Worm (Caenorhabditis elegans) whole organism, midembryonic: Measurements from ENCODE around the gene grd-4.
A peak's percentile ranks its signal among the peaks of the same experiment; 100 is the strongest.
"Not testable (repeated sequence)": the region's sequence is repeated elsewhere in the genome, so short reads cannot be mapped to it uniquely, and the experiment has no call there.

ENCODE experiments used
- T22C8.4 ChIP-seq: fragments of 200-800 bp; sonication (Bioruptor generic); IDR thresholded peaks from 2 replicates; pipeline ENCODE4 v1.3.6; 2022; ENCODE audit warnings: missing genetic modification characterization, missing compliant biosample characterization
- cog-1 ChIP-seq: sonication (generic microtip); optimal IDR thresholded peaks from 2 replicates; lab custom pipeline; 2016; ENCODE audit warnings: missing genetic modification characterization, missing compliant biosample characterization
- flt-1 ChIP-seq: fragments of 200-800 bp; sonication (Bioruptor generic); IDR thresholded peaks from 2 replicates; pipeline ENCODE4 v1.3.6; 2022; ENCODE audit warnings: missing genetic modification characterization, missing compliant biosample characterization
- klf-2 ChIP-seq: fragments of 200-800 bp; sonication (Bioruptor generic); conservative IDR thresholded peaks from 2 replicates; pipeline ENCODE4 v1.3.6; 2022; ENCODE audit warnings: missing genetic modification reagents, missing genetic modification characterization, missing compliant biosample characterization
- med-1 ChIP-seq: sonication (generic microtip); optimal IDR thresholded peaks from 2 replicates; lab custom pipeline; 2017; ENCODE audit warnings: missing genetic modification characterization, mild to moderate bottlenecking, missing compliant biosample characterization, antibody characterized with exemption, missing genetic modification reagents; ENCODE audit not compliant: insufficient read depth
- ref-1 ChIP-seq: fragments of 200-800 bp; sonication (Bioruptor generic); conservative IDR thresholded peaks from 2 replicates; pipeline ENCODE4 v1.3.6; 2022; ENCODE audit warnings: missing genetic modification reagents, missing genetic modification characterization, missing compliant biosample characterization
- tab-1 ChIP-seq: fragments of 200-800 bp; sonication (Bioruptor generic); IDR thresholded peaks from 2 replicates; pipeline ENCODE4 v1.3.6; 2022; ENCODE audit warnings: missing genetic modification characterization, missing compliant biosample characterization
- ztf-23 ChIP-seq: fragments of 200-800 bp; sonication (Bioruptor generic); IDR thresholded peaks from 2 replicates; pipeline ENCODE4 v1.3.6; 2022; ENCODE audit warnings: missing genetic modification reagents, missing genetic modification characterization, missing compliant biosample characterization
- ztf-29 ChIP-seq: fragments of 200-800 bp; sonication (Bioruptor generic); IDR thresholded peaks from 2 replicates; pipeline ENCODE4 v1.3.6; 2022; ENCODE audit warnings: missing genetic modification reagents, missing genetic modification characterization, missing compliant biosample characterization

Gene grd-4

DNA sequence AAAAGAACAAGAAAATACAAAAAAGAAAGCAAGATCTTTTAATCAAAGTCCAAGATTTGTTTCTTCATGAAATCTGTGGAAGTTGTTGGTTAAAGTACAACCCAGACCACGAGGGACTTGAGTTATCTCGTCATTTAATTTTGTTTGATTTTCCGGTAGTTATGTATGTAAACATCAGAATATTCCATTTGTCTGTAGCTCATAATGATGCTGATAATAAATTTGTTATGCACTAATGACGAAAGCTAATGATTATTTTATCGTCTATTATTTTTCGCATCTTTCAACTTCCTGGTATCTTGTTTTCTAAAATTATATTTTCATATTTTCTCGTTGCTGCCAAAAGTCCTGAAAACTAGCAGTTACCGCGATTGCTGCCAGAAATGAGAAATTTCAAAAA lies 22.0 kb downstream of the grd-4 start:
- TF ChIP-seq flt-1 = no peak
- no peak for TF ChIP-seq ztf-23
- TF ChIP-seq cog-1 (tag; lab: Kevin White, UChicago) = no peak

DNA sequence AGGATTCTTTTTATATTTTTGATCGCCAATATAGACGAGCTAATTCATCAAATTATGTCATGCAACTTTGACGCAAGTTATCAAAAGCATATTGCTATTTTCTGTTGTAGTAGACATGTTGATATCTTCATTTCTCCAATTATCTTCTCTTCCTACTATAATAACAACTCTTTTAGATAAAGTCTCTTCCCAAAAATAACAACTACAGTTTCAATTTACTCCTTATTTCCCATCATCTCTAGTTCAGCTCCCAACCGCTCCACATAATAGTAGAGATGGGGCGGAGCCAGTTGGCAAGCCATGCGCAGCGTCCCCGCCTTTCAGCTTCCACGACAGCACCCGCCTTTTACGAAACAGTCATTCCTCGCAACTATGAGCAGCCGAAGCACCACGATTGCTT lies 26.9 kb downstream of the grd-4 start, which contains the start of gene flp-5:
flp-5 (plus strand) TSS at position 301 of the 400 bp plus-strand sequence.
- TF ChIP-seq klf-2 (GFP tag; lab: Robert Waterston, UW) (no peak), tab-1 (GFP tag; lab: Robert Waterston, UW) (no peak)

DNA sequence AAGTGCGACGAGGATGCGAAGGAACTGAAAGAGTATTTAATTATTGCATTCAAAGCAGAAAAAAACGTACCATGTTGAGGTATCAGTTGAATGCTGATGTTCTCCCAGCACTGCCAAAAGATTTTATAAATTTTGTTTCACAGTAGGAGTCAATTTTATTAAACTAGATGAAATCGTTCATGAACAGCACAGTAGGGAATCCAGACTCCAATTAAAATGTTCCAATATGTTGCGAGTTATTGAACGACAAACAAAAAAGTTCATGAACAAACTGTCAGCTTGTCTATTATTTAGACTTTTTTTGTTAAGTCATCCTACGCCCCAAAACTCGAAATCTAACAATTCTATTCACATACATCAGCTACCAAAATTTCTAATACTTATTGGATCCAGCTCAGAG lies 34.0 kb downstream of the grd-4 start, which contains the start of gene nspc-1:
nspc-1 (minus strand) TSS at position 101 of the 400 bp plus-strand sequence.
- not testable (repeated sequence) for TF ChIP-seq T22C8.4 (GFP tag; lab: Robert Waterston, UW); ztf-23; flt-1

DNA sequence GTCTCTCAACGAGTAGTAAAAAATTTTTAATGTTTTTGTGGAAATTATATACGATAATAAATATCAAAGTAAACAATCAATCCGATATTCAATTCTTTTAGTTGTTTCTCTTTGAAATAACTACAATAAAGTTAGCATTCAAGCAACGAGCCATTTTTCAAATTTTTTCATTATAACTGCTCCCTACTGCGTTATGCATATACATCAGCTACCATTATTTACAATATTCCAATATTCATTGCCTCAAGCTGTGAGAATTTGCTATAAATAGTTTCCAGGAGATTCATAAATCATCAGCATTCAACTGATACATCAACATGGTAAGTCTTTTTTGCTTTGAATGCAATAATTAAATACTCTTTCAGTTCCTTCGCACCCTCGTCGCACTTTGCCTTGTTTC lies 35.8 kb downstream of the grd-4 start, which contains the start of gene nspc-3:
nspc-3 (plus strand) TSS at position 301 of the 400 bp plus-strand sequence.
- TF ChIP-seq T22C8.4 (GFP tag; lab: Robert Waterston, UW) (no peak), cog-1 (tag; lab: Kevin White, UChicago) (no peak), med-1 (GFP tag; lab: Kevin White, UChicago) (no peak), flt-1 (no peak), klf-2 (GFP tag; lab: Robert Waterston, UW) (no peak)

DNA sequence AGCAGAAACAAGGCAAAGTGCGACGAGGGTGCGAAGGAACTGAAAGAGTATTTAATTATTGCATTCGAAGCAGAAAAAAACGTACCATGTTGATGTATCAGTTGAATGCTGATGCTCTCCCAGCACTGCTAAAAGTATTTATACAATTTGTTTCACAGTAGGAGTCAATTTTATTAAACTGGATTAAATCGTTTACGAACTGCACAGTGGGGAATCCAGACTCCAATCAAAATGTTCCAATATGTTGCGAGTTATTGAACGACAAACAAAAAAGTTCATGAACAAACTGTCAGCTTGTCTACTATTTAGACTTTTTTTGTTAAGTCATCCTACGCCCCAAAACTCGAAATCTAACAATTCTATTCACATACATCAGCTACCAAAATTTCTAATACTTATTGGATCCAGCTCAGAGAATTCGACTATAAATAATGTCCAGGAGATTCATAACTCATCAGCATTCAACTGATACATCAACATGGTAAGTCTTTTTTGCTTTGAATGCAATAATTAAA lies 37.3 kb downstream of the grd-4 start, which contains the start of the genes nspc-4 and nspc-5:
nspc-4 (minus strand) TSS at position 101 of the 515 bp plus-strand sequence.
nspc-5 (plus strand) TSS at position 465 of the 515 bp plus-strand sequence.
- TF ChIP-seq ztf-29 (GFP tag; lab: Robert Waterston, UW); ref-1 (GFP tag; lab: Robert Waterston, UW); cog-1 (tag; lab: Kevin White, UChicago): not testable (repeated sequence)

DNA sequence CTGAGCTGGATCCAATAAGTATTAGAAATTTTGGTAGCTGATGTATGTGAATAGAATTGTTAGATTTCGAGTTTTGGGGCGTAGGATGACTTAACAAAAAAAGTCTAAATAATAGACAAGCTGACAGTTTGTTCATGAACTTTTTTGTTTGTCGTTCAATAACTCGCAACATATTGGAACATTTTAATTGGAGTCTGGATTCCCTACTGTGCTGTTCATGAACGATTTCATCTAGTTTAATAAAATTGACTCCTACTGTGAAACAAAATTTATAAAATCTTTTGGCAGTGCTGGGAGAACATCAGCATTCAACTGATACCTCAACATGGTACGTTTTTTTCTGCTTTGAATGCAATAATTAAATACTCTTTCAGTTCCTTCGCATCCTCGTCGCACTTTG lies 40.5 kb downstream of the grd-4 start, which contains the start of gene nspc-7:
nspc-7 (plus strand) TSS at position 301 of the 400 bp plus-strand sequence.
- TF ChIP-seq med-1 (GFP tag; lab: Kevin White, UChicago); flt-1; ztf-29 (GFP tag; lab: Robert Waterston, UW): not testable (repeated sequence)

DNA sequence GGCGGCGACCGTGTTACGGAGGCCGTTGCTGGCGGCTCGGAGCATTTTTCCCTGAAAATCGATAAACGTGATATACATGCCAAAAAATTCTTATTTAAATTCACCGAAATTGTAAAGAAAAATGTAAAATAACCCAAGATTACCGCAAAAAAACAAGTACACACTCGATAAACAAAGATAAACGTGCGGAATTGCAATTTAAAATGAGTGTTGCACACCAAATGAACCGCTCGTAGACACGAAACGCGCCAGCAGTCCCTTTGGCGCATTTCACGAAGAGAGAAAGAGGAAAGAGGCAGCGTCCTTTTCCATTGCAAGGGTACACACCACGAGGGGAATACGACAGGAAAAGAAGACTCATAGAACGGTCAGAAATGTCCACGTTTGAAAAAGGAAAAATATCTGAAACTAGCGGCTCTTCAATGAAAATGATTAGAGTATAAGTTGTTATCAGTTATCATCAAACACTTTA lies 45.0 kb downstream of the grd-4 start, which contains the start of gene sdha-1:
sdha-1 (minus strand) TSS at position 51 of the 472 bp plus-strand sequence.
- TF ChIP-seq ztf-23 (no peak), flt-1 (no peak), cog-1 (tag; lab: Kevin White, UChicago) (peak; percentile 10), ztf-29 (GFP tag; lab: Robert Waterston, UW) (no peak), T22C8.4 (GFP tag; lab: Robert Waterston, UW) (no peak)

DNA sequence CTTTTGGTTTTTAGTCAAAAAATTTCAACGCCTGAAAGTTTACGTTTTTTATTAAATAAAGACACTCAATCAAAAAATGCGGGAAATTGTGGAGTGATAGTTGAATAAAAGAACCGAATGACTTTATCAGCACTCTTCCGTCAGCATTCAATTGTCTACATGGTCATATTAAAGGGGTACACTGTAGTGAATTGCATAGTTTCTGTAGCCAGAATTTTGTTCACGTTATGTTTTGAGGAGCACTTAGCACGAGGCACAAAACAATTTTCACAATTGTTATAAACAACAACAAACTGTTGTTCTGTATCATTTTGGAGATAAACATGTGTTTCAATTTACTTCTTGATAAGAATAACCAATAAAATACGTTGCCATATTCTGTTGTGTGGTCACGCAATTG lies 48.0 kb downstream of the grd-4 start, which contains the start of gene D2021.4:
D2021.4 (minus strand) TSS at position 48 of the 400 bp plus-strand sequence.
- TF ChIP-seq klf-2 (GFP tag; lab: Robert Waterston, UW) (no peak), ztf-29 (GFP tag; lab: Robert Waterston, UW) (no peak), cog-1 (tag; lab: Kevin White, UChicago) (no peak), med-1 (GFP tag; lab: Kevin White, UChicago) (no peak), tab-1 (GFP tag; lab: Robert Waterston, UW) (no peak), flt-1 (no peak), T22C8.4 (GFP tag; lab: Robert Waterston, UW) (no peak)

DNA sequence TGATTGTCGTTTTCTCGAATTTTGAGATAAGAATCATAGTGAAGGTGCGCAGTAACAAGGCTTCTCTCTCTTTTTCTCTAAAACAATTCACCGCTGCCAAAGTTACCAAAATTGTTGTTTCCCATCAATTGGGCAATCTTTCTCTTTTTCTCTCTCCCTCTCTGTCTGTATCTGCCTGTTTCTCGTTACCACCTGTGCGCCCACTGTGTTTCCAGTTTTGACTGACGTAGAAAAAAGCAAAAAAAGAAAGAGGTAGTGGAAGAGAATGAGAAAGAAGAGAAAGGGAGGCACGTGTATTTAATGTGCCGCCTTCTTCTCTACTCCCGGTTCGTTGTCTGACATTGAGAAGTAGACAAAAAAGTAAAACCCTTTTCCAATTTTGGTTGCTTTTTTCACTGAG lies 49.1 kb downstream of the grd-4 start:
- no peak for TF ChIP-seq cog-1 (tag; lab: Kevin White, UChicago)
- TF ChIP-seq klf-2 (GFP tag; lab: Robert Waterston, UW) = no peak
- no peak for TF ChIP-seq ztf-29 (GFP tag; lab: Robert Waterston, UW)
- no peak for TF ChIP-seq ztf-23
- no peak for TF ChIP-seq flt-1
- no peak for TF ChIP-seq tab-1 (GFP tag; lab: Robert Waterston, UW)
- no peak for TF ChIP-seq T22C8.4 (GFP tag; lab: Robert Waterston, UW)
- TF ChIP-seq med-1 (GFP tag; lab: Kevin White, UChicago) = no peak
- TF ChIP-seq ref-1 (GFP tag; lab: Robert Waterston, UW) = no peak
